Fruit fly (Drosophila melanogaster) whole organism, embryonic: Measurements from ENCODE around the gene Irc.

Experiments used
- B-H1 ChIP-seq: fragments of 200-800 bp; sonication (Bioruptor generic); IDR thresholded peaks from 3 replicates; pipeline ENCODE4 v1.3.6; 2022; ENCODE audit warnings: missing biosample characterization, missing genetic modification characterization
- CG10209 ChIP-seq: fragments of 200-800 bp; sonication (Bioruptor generic); optimal IDR thresholded peaks from 3 replicates; lab custom pipeline; 2017; ENCODE audit warnings: missing biosample characterization, mild to moderate bottlenecking, missing genetic modification characterization, missing genetic modification reagents
- CG10267 ChIP-seq: fragments of 200-800 bp; sonication (Bioruptor generic); optimal IDR thresholded peaks from 2 replicates; lab custom pipeline; 2018; ENCODE audit warnings: missing biosample characterization, mild to moderate bottlenecking, missing genetic modification characterization, moderate library complexity
- CG10565 ChIP-seq: fragments of 200-800 bp; sonication (Bioruptor generic); optimal IDR thresholded peaks from 3 replicates; lab custom pipeline; 2016; ENCODE audit warnings: missing biosample characterization, mild to moderate bottlenecking, missing genetic modification characterization
- CG11504 ChIP-seq: fragments of 200-800 bp; sonication (Bioruptor generic); optimal IDR thresholded peaks from 3 replicates; lab custom pipeline; 2019; ENCODE audit warnings: missing biosample characterization, mild to moderate bottlenecking, missing genetic modification characterization, moderate library complexity
- CG12104 ChIP-seq: fragments of 200-800 bp; sonication (Bioruptor generic); optimal IDR thresholded peaks from 3 replicates; lab custom pipeline; 2016; ENCODE audit warnings: missing biosample characterization, missing genetic modification characterization
- CG12219 ChIP-seq: fragments of 200-800 bp; sonication (Bioruptor generic); optimal IDR thresholded peaks from 3 replicates; lab custom pipeline; 2018; ENCODE audit warnings: missing biosample characterization, mild to moderate bottlenecking, missing genetic modification characterization
- CG12659 ChIP-seq: fragments of 200-800 bp; sonication (Bioruptor generic); optimal IDR thresholded peaks from 3 replicates; lab custom pipeline; 2017; ENCODE audit warnings: mild to moderate bottlenecking, missing biosample characterization, missing genetic modification reagents, missing genetic modification characterization
- CG1529 ChIP-seq: fragments of 200-800 bp; sonication (Bioruptor generic); optimal IDR thresholded peaks from 3 replicates; lab custom pipeline; 2018; ENCODE audit warnings: missing biosample characterization, missing genetic modification characterization
- CG17361 ChIP-seq: fragments of 200-800 bp; sonication (Bioruptor generic); IDR thresholded peaks from 3 replicates; pipeline ENCODE4 v1.3.6; 2022; ENCODE audit warnings: missing biosample characterization, missing genetic modification characterization
- CG17385 ChIP-seq: fragments of 200-800 bp; sonication (Bioruptor generic); optimal IDR thresholded peaks from 3 replicates; lab custom pipeline; 2018; ENCODE audit warnings: missing biosample characterization, mild to moderate bottlenecking, missing genetic modification characterization
- CG17568 ChIP-seq: fragments of 200-800 bp; sonication (Bioruptor generic); optimal IDR thresholded peaks from 2 replicates; lab custom pipeline; 2018; ENCODE audit warnings: missing biosample characterization, mild to moderate bottlenecking, missing genetic modification characterization, moderate library complexity
- CG18262 ChIP-seq: fragments of 200-800 bp; optimal IDR thresholded peaks from 3 replicates; lab custom pipeline; 2019; ENCODE audit warnings: missing biosample characterization, mild to moderate bottlenecking, missing genetic modification characterization, moderate library complexity
- CG2202 ChIP-seq: fragments of 200-800 bp; sonication (Bioruptor generic); optimal IDR thresholded peaks from 2 replicates; lab custom pipeline; 2018; ENCODE audit warnings: missing biosample characterization, mild to moderate bottlenecking, missing genetic modification characterization
- CG2678 ChIP-seq: fragments of 200-800 bp; sonication (Bioruptor generic); optimal IDR thresholded peaks from 3 replicates; lab custom pipeline; 2019; ENCODE audit warnings: missing biosample characterization, mild to moderate bottlenecking, missing genetic modification characterization, moderate library complexity
- CG2712 ChIP-seq: fragments of 200-800 bp; optimal IDR thresholded peaks from 3 replicates; lab custom pipeline; 2019; ENCODE audit warnings: missing biosample characterization, mild to moderate bottlenecking, missing genetic modification characterization, moderate library complexity
- CG3163 ChIP-seq: fragments of 200-800 bp; sonication (Bioruptor generic); optimal IDR thresholded peaks from 3 replicates; lab custom pipeline; 2016; ENCODE audit warnings: missing biosample characterization, missing genetic modification characterization
- CG3407 ChIP-seq: fragments of 200-800 bp; sonication (Bioruptor generic); optimal IDR thresholded peaks from 2 replicates; lab custom pipeline; 2018; ENCODE audit warnings: missing biosample characterization, mild to moderate bottlenecking, missing genetic modification characterization
- CG3847 ChIP-seq: fragments of 200-800 bp; sonication (Bioruptor generic); IDR thresholded peaks from 2 replicates; pipeline ENCODE4 v1.3.6; 2022; ENCODE audit warnings: missing biosample characterization, missing genetic modification characterization
- CG6683 ChIP-seq: fragments of 200-800 bp; sonication (Bioruptor generic); optimal IDR thresholded peaks from 2 replicates; lab custom pipeline; 2017; ENCODE audit warnings: missing biosample characterization, mild to moderate bottlenecking, missing genetic modification characterization, missing genetic modification reagents
- CG8388 ChIP-seq: fragments of 200-800 bp; sonication (Bioruptor generic); optimal IDR thresholded peaks from 2 replicates; lab custom pipeline; 2019; ENCODE audit warnings: missing biosample characterization, mild to moderate bottlenecking, missing genetic modification characterization, moderate library complexity
- CG8478 ChIP-seq: fragments of >200 bp; optimal IDR thresholded peaks from 2 replicates; lab custom pipeline; 2018
- CG9727 ChIP-seq: fragments of 200-800 bp; sonication (Bioruptor generic); optimal IDR thresholded peaks from 3 replicates; lab custom pipeline; 2017; ENCODE audit warnings: missing biosample characterization, mild to moderate bottlenecking, missing genetic modification characterization
- D19A ChIP-seq: fragments of 200-800 bp; optimal IDR thresholded peaks from 3 replicates; lab custom pipeline; 2019; ENCODE audit warnings: missing biosample characterization, mild to moderate bottlenecking, missing genetic modification characterization, moderate library complexity
- E2f1 ChIP-seq: fragments of 200-800 bp; sonication (Bioruptor generic); IDR thresholded peaks from 2 replicates; pipeline ENCODE4 v1.3.6; 2022; ENCODE audit warnings: missing biosample characterization, missing genetic modification characterization
- Hey ChIP-seq: fragments of 200-800 bp; sonication (Bioruptor generic); optimal IDR thresholded peaks from 3 replicates; lab custom pipeline; 2018; ENCODE audit warnings: missing biosample characterization, mild to moderate bottlenecking, missing genetic modification characterization
- Hr3 ChIP-seq: fragments of 200-800 bp; sonication (Bioruptor generic); optimal IDR thresholded peaks from 3 replicates; lab custom pipeline; 2016; ENCODE audit warnings: missing biosample characterization, missing genetic modification characterization
- Hsf ChIP-seq: fragments of 200-800 bp; sonication (Bioruptor generic); optimal IDR thresholded peaks from 3 replicates; lab custom pipeline; 2016; ENCODE audit warnings: missing biosample characterization, missing genetic modification characterization
- Nf-YA ChIP-seq: fragments of 200-800 bp; sonication (Bioruptor generic); IDR thresholded peaks from 2 replicates; pipeline ENCODE4 v1.3.6; 2022; ENCODE audit warnings: missing biosample characterization, missing genetic modification characterization
- Six4 ChIP-seq: fragments of 200-800 bp; sonication (Bioruptor generic); optimal IDR thresholded peaks from 2 replicates; lab custom pipeline; 2016; ENCODE audit warnings: missing biosample characterization, missing genetic modification characterization
- Xbp1 ChIP-seq: fragments of 200-800 bp; sonication (Bioruptor generic); optimal IDR thresholded peaks from 3 replicates; lab custom pipeline; 2016; ENCODE audit warnings: missing biosample characterization, mild to moderate bottlenecking, missing genetic modification characterization
- Xrp1 ChIP-seq: fragments of 200-800 bp; sonication (Bioruptor generic); IDR thresholded peaks from 2 replicates; pipeline ENCODE4 v1.3.6; 2022; ENCODE audit warnings: missing biosample characterization, missing genetic modification characterization
- al ChIP-seq: fragments of 200-800 bp; sonication (Bioruptor generic); IDR thresholded peaks from 2 replicates; pipeline ENCODE4 v1.3.6; 2022; ENCODE audit warnings: missing biosample characterization, missing genetic modification characterization
- az2 ChIP-seq: fragments of 200-800 bp; sonication (Bioruptor generic); optimal IDR thresholded peaks from 3 replicates; lab custom pipeline; 2016; ENCODE audit warnings: missing biosample characterization, missing genetic modification characterization
- dysf ChIP-seq: fragments of 200-800 bp; sonication (Bioruptor generic); IDR thresholded peaks from 3 replicates; pipeline ENCODE4 v1.3.6; 2022; ENCODE audit warnings: missing biosample characterization, missing genetic modification characterization
- gce ChIP-seq: fragments of 200-800 bp; sonication (Bioruptor generic); IDR thresholded peaks from 3 replicates; pipeline ENCODE4 v1.3.6; 2022; ENCODE audit warnings: missing biosample characterization, missing genetic modification characterization
- grau ChIP-seq: fragments of 200-800 bp; optimal IDR thresholded peaks from 3 replicates; lab custom pipeline; 2019; ENCODE audit warnings: missing biosample characterization, mild to moderate bottlenecking, missing genetic modification characterization, moderate library complexity
- her ChIP-seq: fragments of 200-800 bp; sonication (Bioruptor generic); optimal IDR thresholded peaks from 2 replicates; lab custom pipeline; 2016; ENCODE audit warnings: missing biosample characterization, missing genetic modification characterization
- lbe ChIP-seq: fragments of 200-800 bp; sonication (Bioruptor generic); optimal IDR thresholded peaks from 2 replicates; lab custom pipeline; 2016; ENCODE audit warnings: missing biosample characterization, mild to moderate bottlenecking, missing genetic modification characterization
- mirr ChIP-seq: fragments of 200-800 bp; sonication (Bioruptor generic); optimal IDR thresholded peaks from 3 replicates; lab custom pipeline; 2018; ENCODE audit warnings: missing biosample characterization, mild to moderate bottlenecking, missing genetic modification characterization
- mld ChIP-seq: fragments of 200-800 bp; sonication (Bioruptor generic); IDR thresholded peaks from 3 replicates; pipeline ENCODE4 v1.3.6; 2022; ENCODE audit warnings: missing biosample characterization, missing genetic modification characterization; ENCODE audit not compliant: partially characterized antibody
- nerfin-2 ChIP-seq: fragments of 200-800 bp; sonication (Bioruptor generic); IDR thresholded peaks from 2 replicates; pipeline ENCODE4 v1.3.6; 2022; ENCODE audit warnings: missing biosample characterization, missing genetic modification characterization; ENCODE audit not compliant: partially characterized antibody
- nmo ChIP-seq: fragments of 200-800 bp; sonication (Bioruptor generic); optimal IDR thresholded peaks from 2 replicates; lab custom pipeline; 2018; ENCODE audit warnings: missing biosample characterization, mild to moderate bottlenecking, missing genetic modification characterization, moderate library complexity
- pnt ChIP-seq: fragments of 200-800 bp; sonication (Bioruptor generic); optimal IDR thresholded peaks from 3 replicates; lab custom pipeline; 2016; ENCODE audit warnings: missing biosample characterization, missing genetic modification characterization
- prd ChIP-seq, 3 experiments: fragments of >200 bp in 2 of 3; fragments of 200-800 bp in 1 of 3; sonication (Bioruptor generic) in 1 of 3; optimal IDR thresholded peaks in 2 of 3; IDR thresholded peaks in 1 of 3; 2 replicates in 2 of 3; 3 replicates in 1 of 3; pipeline versions ENCODE4 v1.3.6 to Lab custom; 2017 to 2022; ENCODE audit warnings: missing biosample characterization in 1 of 3, missing genetic modification characterization in 1 of 3
- pzg ChIP-seq: fragments of 200-800 bp; sonication (Bioruptor generic); optimal IDR thresholded peaks from 3 replicates; lab custom pipeline; 2018; ENCODE audit warnings: missing biosample characterization, mild to moderate bottlenecking, missing genetic modification characterization, moderate library complexity
- repo ChIP-seq: fragments of 200-800 bp; sonication (Bioruptor generic); optimal IDR thresholded peaks from 2 replicates; lab custom pipeline; 2016; ENCODE audit warnings: missing biosample characterization, missing genetic modification characterization
- salm ChIP-seq: fragments of 200-800 bp; sonication (Bioruptor generic); optimal IDR thresholded peaks from 2 replicates; lab custom pipeline; 2018; ENCODE audit warnings: missing biosample characterization, mild to moderate bottlenecking, missing genetic modification characterization
- seq ChIP-seq: fragments of 200-800 bp; sonication (Bioruptor generic); IDR thresholded peaks from 2 replicates; pipeline ENCODE4 v1.3.6; 2022; ENCODE audit warnings: missing biosample characterization, missing genetic modification characterization
- sug ChIP-seq: fragments of 200-800 bp; optimal IDR thresholded peaks from 2 replicates; lab custom pipeline; 2019; ENCODE audit warnings: missing biosample characterization, mild to moderate bottlenecking, missing genetic modification characterization, moderate library complexity
- vvl ChIP-seq: fragments of 200-800 bp; sonication (Bioruptor generic); IDR thresholded peaks from 2 replicates; pipeline ENCODE4 v1.3.6; 2022; ENCODE audit warnings: missing biosample characterization, missing genetic modification characterization

Irc gene

DNA sequence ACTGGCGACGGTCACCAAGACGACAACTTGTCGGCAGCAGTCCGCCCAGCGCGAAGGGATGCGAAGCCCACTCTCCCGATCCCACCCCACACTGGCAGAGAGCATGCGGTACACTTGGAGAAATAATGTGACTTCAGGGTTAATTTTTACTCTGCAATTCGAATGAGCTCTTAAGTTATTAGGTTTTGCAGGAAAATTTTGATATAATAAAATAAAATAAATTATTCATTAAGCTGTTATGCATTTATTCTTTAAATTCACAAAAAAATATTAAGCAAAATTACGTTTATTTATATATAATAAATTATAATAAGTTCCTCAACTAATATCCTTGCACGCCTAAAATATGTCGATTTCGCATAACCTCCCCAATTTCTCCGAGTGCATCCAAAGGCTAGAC, 46.2 kb downstream of the Irc start (continued):
- TF ChIP-seq prd (optimal IDR thresholded peaks at IDR 0.05; lab: Kevin White, UChicago): no peak
- TF ChIP-seq prd (GFP tag; IDR thresholded peaks at IDR 0.05; lab: Robert Waterston, UW): peak; percentile 51; the same call in 2 of the 3 replicates
- TF ChIP-seq vvl: peak; percentile 20; the same call in 1 of the 2 replicates
- peak; percentile 32 for TF ChIP-seq CG11504 (tag; lab: Kevin White, UChicago)
- TF ChIP-seq CG2202 (tag; lab: Kevin White, UChicago): peak; percentile 25
- TF ChIP-seq Xbp1 (GFP tag; lab: Kevin White, UChicago): peak; percentile 23
- no peak for TF ChIP-seq Nf-YA (GFP tag; lab: Robert Waterston, UW)
- TF ChIP-seq CG8388 (GFP tag; lab: Kevin White, UChicago): peak; percentile 39
- TF ChIP-seq CG12219 (GFP tag; lab: Kevin White, UChicago): no peak
- 0 out of 2 replicates have a peak, but pooled peaks have one; percentile 29 for TF ChIP-seq seq
- TF ChIP-seq pnt (GFP tag; lab: Kevin White, UChicago): no peak
- peak; percentile 47 for TF ChIP-seq Xrp1
- TF ChIP-seq gce: no peak
- TF ChIP-seq al: no peak
- peak; percentile 25 for TF ChIP-seq CG17385 (GFP tag; lab: Kevin White, UChicago)
- TF ChIP-seq CG18262 (tag; lab: Kevin White, UChicago): peak; percentile 63
- peak; percentile 8 for TF ChIP-seq D19A (tag; lab: Kevin White, UChicago)
- TF ChIP-seq her (GFP tag; lab: Kevin White, UChicago): no peak
- TF ChIP-seq salm (tag; lab: Kevin White, UChicago): no peak
- no peak for TF ChIP-seq B-H1 (GFP tag; lab: Robert Waterston, UW)
- TF ChIP-seq CG9727: peak; percentile 26
- TF ChIP-seq CG2712 (tag; lab: Kevin White, UChicago): peak; percentile 64
- no peak for TF ChIP-seq CG8478 (lab: Kevin White, UChicago)
- TF ChIP-seq grau (tag; lab: Kevin White, UChicago): peak; percentile 52
- TF ChIP-seq CG17361 (GFP tag; lab: Robert Waterston, UW): peak; percentile 63
- TF ChIP-seq CG17568 (GFP tag; lab: Kevin White, UChicago): no peak
- TF ChIP-seq CG12659 (GFP tag; lab: Kevin White, UChicago): peak; percentile 24
- no peak for TF ChIP-seq lbe (GFP tag; lab: Kevin White, UChicago)
- no peak for TF ChIP-seq mld (GFP tag; lab: Robert Waterston, UW)
- TF ChIP-seq CG3163 (GFP tag; lab: Kevin White, UChicago): no peak
- 0 out of 2 replicates have a peak, but pooled peaks have one; percentile 19 for TF ChIP-seq E2f1 (GFP tag; lab: Robert Waterston, UW)
- TF ChIP-seq dysf: peak; percentile 57; the same call in 1 of the 3 replicates
- peak; percentile 11 for TF ChIP-seq CG3407 (GFP tag; lab: Kevin White, UChicago)
- TF ChIP-seq CG2678 (tag; lab: Kevin White, UChicago): no peak
- TF ChIP-seq mirr (GFP tag; lab: Kevin White, UChicago): no peak
- peak; percentile 52 for TF ChIP-seq nmo (GFP tag; lab: Kevin White, UChicago)
- TF ChIP-seq Six4 (GFP tag; lab: Kevin White, UChicago): no peak
- TF ChIP-seq Hsf (GFP tag; lab: Kevin White, UChicago): no peak
- no peak for TF ChIP-seq CG12104 (GFP tag; lab: Kevin White, UChicago)
- TF ChIP-seq CG1529 (GFP tag; lab: Kevin White, UChicago): no peak
- no peak for TF ChIP-seq repo (GFP tag; lab: Kevin White, UChicago)
- TF ChIP-seq CG6683 (GFP tag; lab: Kevin White, UChicago): peak; percentile 16
- no peak for TF ChIP-seq sug (tag; lab: Kevin White, UChicago)
- TF ChIP-seq CG10565: no peak
- no peak for TF ChIP-seq Hey (tag; lab: Kevin White, UChicago)
- no peak for TF ChIP-seq pzg
- no peak for TF ChIP-seq nerfin-2 (GFP tag; lab: Robert Waterston, UW)
- peak; percentile 47 for TF ChIP-seq CG10209
- TF ChIP-seq Hr3: peak; percentile 28
- TF ChIP-seq CG10267: no peak
- TF ChIP-seq CG3847 (GFP tag; lab: Robert Waterston, UW): peak; percentile 27; the same call in 1 of the 2 replicates
- TF ChIP-seq az2: peak; percentile 23
